Worm (Caenorhabditis elegans) whole organism, midembryonic: ENCODE measurements around the gene xtr-1.

Source experiments
- T22C8.4 ChIP-seq: fragments of 200-800 bp; sonication (Bioruptor generic); IDR thresholded peaks from 2 replicates; pipeline ENCODE4 v1.3.6; 2022; ENCODE audit warnings: missing genetic modification characterization, missing compliant biosample characterization
- flt-1 ChIP-seq: fragments of 200-800 bp; sonication (Bioruptor generic); IDR thresholded peaks from 2 replicates; pipeline ENCODE4 v1.3.6; 2022; ENCODE audit warnings: missing genetic modification characterization, missing compliant biosample characterization
- klf-2 ChIP-seq: fragments of 200-800 bp; sonication (Bioruptor generic); conservative IDR thresholded peaks from 2 replicates; pipeline ENCODE4 v1.3.6; 2022; ENCODE audit warnings: missing genetic modification reagents, missing genetic modification characterization, missing compliant biosample characterization
- ref-1 ChIP-seq: fragments of 200-800 bp; sonication (Bioruptor generic); conservative IDR thresholded peaks from 2 replicates; pipeline ENCODE4 v1.3.6; 2022; ENCODE audit warnings: missing genetic modification reagents, missing genetic modification characterization, missing compliant biosample characterization
- ztf-23 ChIP-seq: fragments of 200-800 bp; sonication (Bioruptor generic); IDR thresholded peaks from 2 replicates; pipeline ENCODE4 v1.3.6; 2022; ENCODE audit warnings: missing genetic modification reagents, missing genetic modification characterization, missing compliant biosample characterization
- ztf-29 ChIP-seq: fragments of 200-800 bp; sonication (Bioruptor generic); IDR thresholded peaks from 2 replicates; pipeline ENCODE4 v1.3.6; 2022; ENCODE audit warnings: missing genetic modification reagents, missing genetic modification characterization, missing compliant biosample characterization

DNA sequence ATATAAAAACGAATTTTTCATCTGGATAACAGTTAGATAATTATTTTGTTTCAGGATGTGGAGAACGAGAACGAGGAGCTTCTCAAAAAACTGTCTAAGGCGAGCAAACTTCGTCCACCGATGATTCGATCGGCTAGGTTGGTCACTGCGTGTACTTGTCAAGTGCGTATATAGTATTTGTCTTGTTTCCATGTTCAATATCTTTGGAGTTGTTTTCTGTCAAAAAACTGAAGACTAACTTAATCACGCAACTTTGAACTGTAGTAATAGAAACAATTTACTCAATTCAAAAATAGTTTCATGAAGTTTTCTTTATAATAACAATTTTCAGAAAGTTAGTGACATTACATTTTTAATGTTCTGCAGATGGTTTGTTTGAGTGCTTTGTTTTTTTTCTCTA is 23.9 kb upstream of the xtr-1 start:
- TF ChIP-seq T22C8.4 (GFP tag; lab: Robert Waterston, UW) (no peak), klf-2 (GFP tag; lab: Robert Waterston, UW) (no peak), ref-1 (GFP tag; lab: Robert Waterston, UW) (no peak), ztf-23 (GFP tag; lab: Robert Waterston, UW) (no peak), ztf-29 (GFP tag; lab: Robert Waterston, UW) (no peak), flt-1 (GFP tag; lab: Robert Waterston, UW) (no peak)
